Fruit fly (Drosophila melanogaster) whole organism, adult: ENCODE results near the gene Pdh.

Experiments
- cnc ChIP-seq, 2 experiments: fragments of >200 bp; optimal IDR thresholded peaks; 2 replicates each; lab custom pipeline; 2017
- tj ChIP-seq: fragments of 200-800 bp; sonication (Bioruptor generic); optimal IDR thresholded peaks from 3 replicates; lab custom pipeline; 2017; ENCODE audit warnings: missing biosample characterization, mild to moderate bottlenecking, missing genetic modification characterization, moderate library complexity

DNA sequence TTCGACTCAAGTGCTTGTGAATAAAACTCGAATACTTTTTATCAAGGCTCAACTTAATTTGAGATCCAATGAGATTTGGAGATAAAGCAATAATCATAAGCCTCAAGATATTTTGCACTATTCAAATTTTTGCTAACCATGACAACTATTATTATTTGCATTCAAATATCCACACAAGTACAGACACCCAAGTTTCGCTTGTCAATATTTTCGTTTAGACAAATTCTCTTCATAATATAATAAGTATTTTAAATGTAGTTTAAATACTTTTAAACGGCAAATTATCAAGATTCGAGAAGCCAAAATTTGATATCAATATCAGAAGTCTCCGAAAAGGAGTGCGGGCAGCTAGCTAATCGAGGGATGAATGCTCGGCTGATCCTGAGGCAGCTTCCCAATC, 24.6 kb downstream of the Pdh start, which contains the start of gene CG33061:
- no peak for TF ChIP-seq cnc (optimal IDR thresholded peaks at IDR 0.05; lab: Kevin White, UChicago)
- TF ChIP-seq tj, result no peak
